Fruit fly (Drosophila melanogaster): Measurements from ENCODE around the gene CG7115.
A peak's percentile ranks its signal among the peaks of the same experiment; 100 is the strongest.

CG7115 gene

DNA sequence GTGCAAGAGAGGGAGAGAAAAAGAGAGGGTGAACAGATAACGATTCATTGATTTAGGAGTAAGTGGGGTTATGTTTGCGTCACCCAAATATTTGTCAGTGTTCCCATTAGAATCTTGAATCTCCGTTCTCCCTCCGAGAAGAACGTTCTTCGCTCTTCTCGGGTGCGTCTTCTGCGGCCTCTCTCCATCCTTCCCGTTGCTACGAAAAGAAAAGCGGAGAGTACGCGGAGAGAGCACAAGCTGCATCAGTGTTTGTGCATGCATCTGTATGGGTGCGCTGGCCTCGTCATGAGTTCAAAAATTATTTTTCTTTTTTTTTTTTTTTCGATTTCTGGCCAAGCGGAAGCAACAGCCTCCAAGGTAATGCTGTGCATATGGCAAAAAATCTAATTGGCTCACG lies 8.0 kb downstream of the CG7115 start (continued):
- TF ChIP-seq CG31388 (GFP tag; optimal IDR thresholded peaks at IDR 0.05) (no peak), CG31365 (tag; optimal IDR thresholded peaks at IDR 0.05) (no peak), ab (GFP tag; optimal IDR thresholded peaks at IDR 0.05) (no peak), caup (GFP tag; optimal IDR thresholded peaks at IDR 0.05; ENCODE audit: severe bottlenecking) (no peak), cas (GFP tag; IDR thresholded peaks at IDR 0.05) (no peak), CG31441 (GFP tag; IDR thresholded peaks at IDR 0.05) (no peak), sens (GFP tag) (peak; percentile 69), B-H1 (GFP tag; IDR thresholded peaks at IDR 0.05) (no peak), CG10147 (GFP tag; optimal IDR thresholded peaks at IDR 0.05) (no peak), CG1647 (GFP tag; optimal IDR thresholded peaks at IDR 0.05) (no peak), Adf1 (GFP tag; IDR thresholded peaks at IDR 0.05) (no peak; the same call in 1 of the 2 replicates), CG4707 (GFP tag; optimal IDR thresholded peaks at IDR 0.05) (no peak), Doc3 (GFP tag; IDR thresholded peaks at IDR 0.05; ENCODE audit: partially characterized antibody) (no peak), CG18764 (GFP tag; optimal IDR thresholded peaks at IDR 0.05) (no peak), Hr51 (GFP tag; optimal IDR thresholded peaks at IDR 0.05) (no peak), ttk (GFP tag; IDR thresholded peaks at IDR 0.05) (no peak), CG10543 (GFP tag; optimal IDR thresholded peaks at IDR 0.05) (no peak), CG5180 (GFP tag; optimal IDR thresholded peaks at IDR 0.05) (peak; percentile 31), D19A (tag; optimal IDR thresholded peaks at IDR 0.05) (no peak), tup (GFP tag; optimal IDR thresholded peaks at IDR 0.05) (no peak), CG13287 (GFP tag; IDR thresholded peaks at IDR 0.05; ENCODE audit: partially characterized antibody) (no peak), Hr39 (optimal IDR thresholded peaks at IDR 0.05) (no peak), CG18476 (GFP tag; optimal IDR thresholded peaks at IDR 0.05) (no peak), ERR (GFP tag; optimal IDR thresholded peaks at IDR 0.05) (no peak), BEAF-32 (GFP tag; optimal IDR thresholded peaks at IDR 0.05) (no peak), crp (GFP tag; optimal IDR thresholded peaks at IDR 0.05) (no peak), CG13296 (GFP tag; optimal IDR thresholded peaks at IDR 0.05) (peak; percentile 47), gcm (GFP tag; optimal IDR thresholded peaks at IDR 0.05) (peak; percentile 47), emc (GFP tag; optimal IDR thresholded peaks at IDR 0.05) (no peak), gro (GFP tag; optimal IDR thresholded peaks at IDR 0.05) (no peak), Jarid2 (GFP tag; optimal IDR thresholded peaks at IDR 0.05) (no peak), Mrtf (GFP tag; IDR thresholded peaks at IDR 0.05) (no peak), Rx (GFP tag; IDR thresholded peaks at IDR 0.05) (no peak), Pdp1 (GFP tag; optimal IDR thresholded peaks at IDR 0.05) (peak in 1 of 2 experiments; percentile 69), CG18262 (tag; optimal IDR thresholded peaks at IDR 0.05) (no peak), CoRest (tag; optimal IDR thresholded peaks at IDR 0.05) (no peak), tgo (GFP tag; IDR thresholded peaks at IDR 0.05) (no peak), gem (tag; optimal IDR thresholded peaks at IDR 0.05) (no peak), CG9817 (tag; optimal IDR thresholded peaks at IDR 0.05) (no peak), CG30020 (tag; optimal IDR thresholded peaks at IDR 0.05) (no peak), CG17568 (GFP tag; optimal IDR thresholded peaks at IDR 0.05) (peak; percentile 20), CG10321 (GFP tag; IDR thresholded peaks at IDR 0.05) (no peak), slbo (GFP tag; IDR thresholded peaks at IDR 0.05) (no peak), HLHmδ (GFP tag; optimal IDR thresholded peaks at IDR 0.05) (no peak), hb (GFP tag; IDR thresholded peaks at IDR 0.05; ENCODE audit: partially characterized antibody) (no peak), insv (GFP tag; optimal IDR thresholded peaks at IDR 0.05) (no peak), pnt (GFP tag; optimal IDR thresholded peaks at IDR 0.05) (no peak), dati (GFP tag; IDR thresholded peaks at IDR 0.05) (no peak), esg (GFP tag; conservative IDR thresholded peaks at IDR 0.05) (no peak), CG14860 (GFP tag; IDR thresholded peaks at IDR 0.05; ENCODE audit: partially characterized antibody) (no peak), CG6813 (GFP tag; optimal IDR thresholded peaks at IDR 0.05) (peak; percentile 61)
